Worm (Caenorhabditis elegans) whole organism, late embryonic: Measurements from ENCODE around the gene gpr-1.
A peak's percentile ranks its signal among the peaks of the same experiment; 100 is the strongest.

Experiments
- K02D7.2 ChIP-seq: sonication (generic microtip); optimal IDR thresholded peaks from 2 replicates; lab custom pipeline; 2017; ENCODE audit warnings: mild to moderate bottlenecking, missing genetic modification characterization, missing compliant biosample characterization
- T23F11.4 ChIP-seq: fragments of 200-800 bp; sonication (Bioruptor generic); optimal IDR thresholded peaks from 2 replicates; lab custom pipeline; 2018; ENCODE audit warnings: mild to moderate bottlenecking, missing genetic modification characterization, missing compliant biosample characterization
- Y22D7AL.16 ChIP-seq: sonication (generic microtip); optimal IDR thresholded peaks from 2 replicates; lab custom pipeline; 2016; ENCODE audit warnings: missing genetic modification characterization, missing compliant biosample characterization
- ama-1 ChIP-seq: fragments of 150-350 bp; optimal IDR thresholded peaks from 2 replicates; lab custom pipeline; 2014
- ceh-14 ChIP-seq: sonication (generic microtip); optimal IDR thresholded peaks from 2 replicates; lab custom pipeline; 2016; ENCODE audit warnings: missing genotype, missing genetic modification characterization, missing compliant biosample characterization
- ceh-19 ChIP-seq: fragments of 200-800 bp; sonication (Bioruptor generic); optimal IDR thresholded peaks from 2 replicates; lab custom pipeline; 2018; ENCODE audit warnings: mild to moderate bottlenecking, missing genetic modification characterization, missing compliant biosample characterization
- ceh-2 ChIP-seq: sonication (generic microtip); optimal IDR thresholded peaks from 2 replicates; lab custom pipeline; 2016; ENCODE audit warnings: missing genotype, missing genetic modification characterization, missing compliant biosample characterization
- ceh-22 ChIP-seq: sonication (generic microtip); optimal IDR thresholded peaks from 2 replicates; lab custom pipeline; 2017; ENCODE audit warnings: missing biosample characterization, missing genetic modification characterization
- ceh-24 ChIP-seq: sonication (generic microtip); optimal IDR thresholded peaks from 2 replicates; lab custom pipeline; 2016; ENCODE audit warnings: mild to moderate bottlenecking, missing genetic modification characterization, missing compliant biosample characterization
- ceh-30 ChIP-seq: fragments of 150-350 bp; optimal IDR thresholded peaks from 2 replicates; lab custom pipeline; 2014; ENCODE audit warnings: missing biosample characterization, missing genetic modification characterization
- ceh-31 ChIP-seq: sonication (generic microtip); optimal IDR thresholded peaks from 2 replicates; lab custom pipeline; 2016; ENCODE audit warnings: missing genetic modification characterization, missing compliant biosample characterization
- ceh-34 ChIP-seq: sonication (generic microtip); optimal IDR thresholded peaks from 2 replicates; lab custom pipeline; 2016; ENCODE audit warnings: mild to moderate bottlenecking, missing genetic modification characterization, missing compliant biosample characterization
- ceh-45 ChIP-seq: fragments of 200-800 bp; sonication (Bioruptor generic); IDR thresholded peaks from 2 replicates; pipeline ENCODE4 v1.3.6; 2022; ENCODE audit warnings: missing genetic modification reagents, missing genetic modification characterization, missing compliant biosample characterization
- ceh-48 ChIP-seq: sonication (generic microtip); optimal IDR thresholded peaks from 2 replicates; lab custom pipeline; 2016; ENCODE audit warnings: missing genetic modification characterization, inconsistent platforms, missing compliant biosample characterization
- ceh-6 ChIP-seq: fragments of 200-800 bp; sonication (Bioruptor generic); optimal IDR thresholded peaks from 2 replicates; lab custom pipeline; 2018; ENCODE audit warnings: mild to moderate bottlenecking, missing genetic modification characterization, missing compliant biosample characterization
- ceh-9 ChIP-seq: sonication (generic microtip); optimal IDR thresholded peaks from 2 replicates; lab custom pipeline; 2016; ENCODE audit warnings: mild to moderate bottlenecking, missing genetic modification characterization, inconsistent platforms, missing compliant biosample characterization
- dve-1 ChIP-seq: sonication (generic microtip); optimal IDR thresholded peaks from 2 replicates; lab custom pipeline; 2017; ENCODE audit warnings: antibody characterized with exemption, mild to moderate bottlenecking, missing genetic modification characterization, missing compliant biosample characterization
- ets-4 ChIP-seq: sonication (generic microtip); optimal IDR thresholded peaks from 2 replicates; lab custom pipeline; 2016; ENCODE audit warnings: missing genetic modification characterization, missing compliant biosample characterization
- eyg-1 ChIP-seq: sonication (generic microtip); optimal IDR thresholded peaks from 2 replicates; lab custom pipeline; 2016; ENCODE audit warnings: missing genotype, missing genetic modification characterization, missing compliant biosample characterization
- fax-1 ChIP-seq: sonication (generic microtip); optimal IDR thresholded peaks from 2 replicates; lab custom pipeline; 2016; ENCODE audit warnings: missing genotype, missing genetic modification characterization, missing compliant biosample characterization
- fkh-6 ChIP-seq: sonication (generic microtip); optimal IDR thresholded peaks from 2 replicates; lab custom pipeline; 2016; ENCODE audit warnings: missing genetic modification characterization, missing compliant biosample characterization
- hlh-15 ChIP-seq: sonication (generic microtip); optimal IDR thresholded peaks from 2 replicates; lab custom pipeline; 2016; ENCODE audit warnings: missing genetic modification characterization, missing compliant biosample characterization
- hlh-30 ChIP-seq: sonication (generic microtip); optimal IDR thresholded peaks from 2 replicates; lab custom pipeline; 2017; ENCODE audit warnings: antibody characterized with exemption, missing genetic modification characterization, missing compliant biosample characterization; ENCODE audit not compliant: insufficient read depth
- hlh-6 ChIP-seq: sonication (generic microtip); optimal IDR thresholded peaks from 2 replicates; lab custom pipeline; 2016; ENCODE audit warnings: missing genotype, missing genetic modification characterization, missing compliant biosample characterization
- hlh-8 ChIP-seq: sonication (generic microtip); optimal IDR thresholded peaks from 2 replicates; lab custom pipeline; 2016; ENCODE audit warnings: missing genotype, missing genetic modification characterization, missing compliant biosample characterization
- lin-11 ChIP-seq: fragments of 200-800 bp; sonication (Bioruptor generic); optimal IDR thresholded peaks from 2 replicates; lab custom pipeline; 2018; ENCODE audit warnings: mild to moderate bottlenecking, missing genetic modification characterization, missing compliant biosample characterization
- mec-3 ChIP-seq: sonication (generic microtip); optimal IDR thresholded peaks from 2 replicates; lab custom pipeline; 2016; ENCODE audit warnings: borderline replicate concordance, missing genetic modification characterization, missing compliant biosample characterization
- nhr-11 ChIP-seq: fragments of 150-350 bp; optimal IDR thresholded peaks from 2 replicates; lab custom pipeline; 2014; ENCODE audit warnings: missing biosample characterization, missing genetic modification characterization
- pag-3 ChIP-seq: sonication (generic microtip); optimal IDR thresholded peaks from 2 replicates; lab custom pipeline; 2016; ENCODE audit warnings: missing compliant biosample characterization, missing genetic modification characterization, borderline replicate concordance
- pha-4 ChIP-seq: fragments of 150-350 bp; optimal IDR thresholded peaks from 2 replicates; lab custom pipeline; 2018; ENCODE audit warnings: missing biosample characterization, missing genetic modification reagents, missing genetic modification characterization
- pros-1 ChIP-seq: fragments of 150-350 bp; optimal IDR thresholded peaks from 2 replicates; lab custom pipeline; 2014; ENCODE audit warnings: missing biosample characterization, missing genetic modification reagents, missing genetic modification characterization
- ref-2 ChIP-seq: sonication (generic microtip); optimal IDR thresholded peaks from 2 replicates; lab custom pipeline; 2016; ENCODE audit warnings: missing genetic modification characterization, missing compliant biosample characterization
- sox-2 ChIP-seq: fragments of 200-800 bp; sonication (Bioruptor generic); IDR thresholded peaks from 2 replicates; pipeline ENCODE4 v1.3.6; 2022; ENCODE audit warnings: missing genetic modification reagents, missing genetic modification characterization, missing compliant biosample characterization
- sox-4 ChIP-seq: sonication (generic microtip); optimal IDR thresholded peaks from 2 replicates; lab custom pipeline; 2017; ENCODE audit warnings: mild to moderate bottlenecking, missing genetic modification characterization, inconsistent platforms, missing compliant biosample characterization
- syd-9 ChIP-seq: sonication (generic microtip); optimal IDR thresholded peaks from 2 replicates; lab custom pipeline; 2016; ENCODE audit warnings: mild to moderate bottlenecking, missing genetic modification characterization, moderate library complexity, missing compliant biosample characterization
- tbx-7 ChIP-seq: sonication (generic microtip); optimal IDR thresholded peaks from 2 replicates; lab custom pipeline; 2016; ENCODE audit warnings: missing genotype, missing genetic modification characterization, missing compliant biosample characterization
- ttx-3 ChIP-seq: sonication (generic microtip); optimal IDR thresholded peaks from 2 replicates; lab custom pipeline; 2016; ENCODE audit warnings: missing genetic modification reagents, missing genetic modification characterization, missing compliant biosample characterization
- unc-42 ChIP-seq: sonication (generic microtip); optimal IDR thresholded peaks from 2 replicates; lab custom pipeline; 2016; ENCODE audit warnings: missing genotype, missing genetic modification characterization, missing compliant biosample characterization
- unc-55 ChIP-seq: sonication (generic microtip); optimal IDR thresholded peaks from 2 replicates; lab custom pipeline; 2017; ENCODE audit warnings: missing biosample characterization, missing genetic modification reagents, missing genetic modification characterization
- unc-86 ChIP-seq: sonication (generic microtip); optimal IDR thresholded peaks from 2 replicates; lab custom pipeline; 2016; ENCODE audit warnings: missing genetic modification characterization, missing compliant biosample characterization
- zip-5 ChIP-seq: sonication (generic microtip); optimal IDR thresholded peaks from 2 replicates; lab custom pipeline; 2016; ENCODE audit warnings: missing genetic modification characterization, missing compliant biosample characterization
- ztf-16 ChIP-seq: sonication (generic microtip); optimal IDR thresholded peaks from 2 replicates; lab custom pipeline; 2017; ENCODE audit warnings: missing genetic modification characterization, missing compliant biosample characterization

gpr-1 gene

DNA sequence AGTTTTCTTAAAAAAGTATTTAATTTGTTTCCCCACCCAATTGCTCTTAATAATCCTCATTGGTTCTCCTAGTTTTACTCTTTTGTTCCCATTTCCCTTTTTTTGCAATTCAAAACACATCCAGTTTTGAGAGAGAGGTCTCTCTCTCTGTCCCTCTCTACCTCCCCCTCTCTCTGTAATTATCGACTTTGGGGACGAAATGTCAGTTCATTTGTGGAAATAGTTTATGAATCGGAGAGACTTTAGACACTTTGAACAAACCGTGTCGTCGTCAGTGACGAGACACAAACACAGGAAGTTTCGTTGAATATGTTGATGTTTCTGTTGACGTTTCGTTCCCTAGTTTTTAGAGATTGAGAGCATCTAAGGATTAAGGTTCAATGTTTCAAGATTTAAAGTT is 34.4 kb downstream of the gpr-1 start:
- TF ChIP-seq unc-86 (tag; lab: Kevin White, UChicago) (no peak), pros-1 (tag; lab: Kevin White, UChicago) (peak; percentile 49)

ce11 chrIII:8664897-8665388 is 36.2 kb downstream of the gpr-1 start, which contains the start of gene F22B7.1:
Gene F22B7.1, plus strand, starts transcription at chrIII:8665338.
- TF ChIP-seq ceh-48 (no peak), hlh-30 (tag; lab: Kevin White, UChicago) (peak; percentile 21)

ce11 chrIII:8667382-8667781 is 38.6 kb downstream of the gpr-1 start, which contains the start of gene dpy-19:
Gene dpy-19, minus strand, starts transcription at chrIII:8667482.
- TF ChIP-seq hlh-15 (tag; lab: Kevin White, UChicago) (no peak), unc-42 (tag; lab: Kevin White, UChicago) (no peak), fkh-6 (tag; lab: Kevin White, UChicago) (no peak), hlh-6 (tag; lab: Kevin White, UChicago) (no peak), ceh-24 (no peak)

- TF ChIP-seq unc-55 (GFP tag; lab: Kevin White, UChicago) (peak; percentile 11), K02D7.2 (no peak)
Measured at ce11 chrIII:8668717-8669116, 40.0 kb downstream of the gpr-1 start.

DNA sequence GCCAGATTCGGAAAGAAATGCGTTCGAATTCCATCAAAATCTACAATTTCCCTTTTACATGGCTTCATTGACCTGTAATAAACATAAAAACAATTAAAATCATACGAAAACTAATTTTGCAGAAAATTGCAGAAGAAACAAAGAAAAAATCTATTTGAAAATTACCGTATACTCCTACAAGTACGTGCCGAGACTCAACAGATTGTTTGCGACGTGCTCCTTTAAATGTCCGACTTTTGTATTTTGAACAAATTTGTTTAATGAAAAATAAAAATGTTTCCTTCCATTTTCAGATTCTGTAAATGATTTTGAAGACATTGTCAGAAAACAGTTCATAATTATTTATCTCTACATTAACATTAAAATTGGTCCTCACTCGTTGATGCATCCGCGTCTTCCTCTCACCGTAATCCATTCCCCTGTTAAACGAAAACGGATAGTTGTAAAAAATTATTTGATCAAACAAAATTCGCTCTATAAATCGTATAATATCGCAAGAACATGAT is 46.3 kb downstream of the gpr-1 start, which contains the start of gene pgl-2:
Gene pgl-2 (minus strand): TSS at position 456 of the 506 bp plus-strand sequence.
- no peak for TF ChIP-seq ets-4 (tag; lab: Kevin White, UChicago)
- no peak for TF ChIP-seq ceh-45
- no peak for TF ChIP-seq hlh-8
- no peak for TF ChIP-seq mec-3
- TF ChIP-seq ceh-14 (tag; lab: Kevin White, UChicago): no peak
- no peak for TF ChIP-seq ceh-9 (tag; lab: Kevin White, UChicago)
- TF ChIP-seq ztf-16 (tag; lab: Kevin White, UChicago): no peak
- no peak for TF ChIP-seq ceh-30 (tag; lab: Kevin White, UChicago)
- TF ChIP-seq ceh-22 (tag; lab: Kevin White, UChicago): no peak
- no peak for TF ChIP-seq eyg-1 (tag; lab: Kevin White, UChicago)
- TF ChIP-seq sox-2 (GFP tag; lab: Robert Waterston, UW): no peak
- TF ChIP-seq ceh-6: no peak
- TF ChIP-seq ref-2 (tag; lab: Kevin White, UChicago): no peak
- TF ChIP-seq sox-4 (tag; lab: Kevin White, UChicago): no peak
- no peak for TF ChIP-seq tbx-7 (tag; lab: Kevin White, UChicago)
- no peak for TF ChIP-seq fax-1 (tag; lab: Kevin White, UChicago)
- TF ChIP-seq ttx-3 (tag; lab: Kevin White, UChicago): no peak
- no peak for TF ChIP-seq K02D7.2

- TF ChIP-seq syd-9 (tag; lab: Kevin White, UChicago) (peak; percentile 94), pros-1 (tag; lab: Kevin White, UChicago) (peak; percentile 37), ttx-3 (tag; lab: Kevin White, UChicago) (peak; percentile 88), lin-11 (tag; lab: Kevin White, UChicago) (peak; percentile 92), ceh-31 (tag; lab: Kevin White, UChicago) (peak; percentile 73), dve-1 (tag; lab: Kevin White, UChicago) (peak; percentile 87), fax-1 (tag; lab: Kevin White, UChicago) (peak; percentile 89), ceh-30 (tag; lab: Kevin White, UChicago) (peak; percentile 16), ceh-19 (GFP tag; lab: Kevin White, UChicago) (peak; percentile 95), Y22D7AL.16 (peak; percentile 90), hlh-15 (tag; lab: Kevin White, UChicago) (peak; percentile 92), eyg-1 (tag; lab: Kevin White, UChicago) (peak; percentile 97), nhr-11 (tag; lab: Kevin White, UChicago) (no peak), unc-86 (tag; lab: Kevin White, UChicago) (peak; percentile 93), T23F11.4 (GFP tag; lab: Kevin White, UChicago) (peak; percentile 94), ceh-34 (peak; percentile 97), pha-4 (tag; lab: Kevin White, UChicago) (no peak), ama-1 (lab: Kevin White, UChicago) (no peak), zip-5 (tag; lab: Kevin White, UChicago) (peak; percentile 88), sox-2 (GFP tag; lab: Robert Waterston, UW) (peak; percentile 86), pag-3 (tag; lab: Kevin White, UChicago) (peak; percentile 77), ceh-2 (tag; lab: Kevin White, UChicago) (peak; percentile 84), ceh-45 (peak; percentile 91), K02D7.2 (peak; percentile 93), unc-42 (tag; lab: Kevin White, UChicago) (peak; percentile 69)
Measured at ce11 chrIII:8678371-8678770, 49.6 kb downstream of the gpr-1 start.
